Worm (Caenorhabditis elegans): ENCODE measurements around the gene T05A1.5.
A peak's percentile ranks its signal among the peaks of the same experiment; 100 is the strongest.
"Not testable (repeated sequence)": the region's sequence is repeated elsewhere in the genome, so short reads cannot be mapped to it uniquely, and the experiment has no call there.

The T05A1.5 gene

ce11 chrIV:9588784-9589457, 42.8 kb downstream of the T05A1.5 start, which contains the start of gene trcs-1 (continued):
- TF ChIP-seq repo-1 (tag; optimal IDR thresholded peaks at IDR 0.05) (no peak), hrde-1 (tag; optimal IDR thresholded peaks at IDR 0.05; ENCODE audit: borderline replicate concordance) (no peak), rpc-1 (optimal IDR thresholded peaks at IDR 0.05) (no peak), rpc-1 (tag; optimal IDR thresholded peaks at IDR 0.05) (no peak), ztf-28 (GFP tag; IDR thresholded peaks at IDR 0.05) (no peak), F22D6.2 (tag; optimal IDR thresholded peaks at IDR 0.05) (no peak)

ce11 chrIV:9592413-9592812, 46.3 kb downstream of the T05A1.5 start, which contains the start of gene pei-1:
Gene pei-1 (minus strand): TSS chrIV:9592513.
- TF ChIP-seq akir-1 (GFP tag; optimal IDR thresholded peaks at IDR 0.05) (no peak), B0336.3 (GFP tag; IDR thresholded peaks at IDR 0.05) (no peak), C06A6.2 (GFP tag; conservative IDR thresholded peaks at IDR 0.05) (no peak), chd-7 (tag; optimal IDR thresholded peaks at IDR 0.05) (no peak)

ce11 chrIV:9593456-9593855, 47.4 kb downstream of the T05A1.5 start, which contains the start of gene spp-18:
Gene spp-18 (plus strand): TSS chrIV:9593712.
- TF ChIP-seq snpc-1.3 (tag; optimal IDR thresholded peaks at IDR 0.05; ENCODE audit: insufficient read depth) (no peak), bed-1 (GFP tag; IDR thresholded peaks at IDR 0.05) (no peak), ets-4 (GFP tag; optimal IDR thresholded peaks at IDR 0.05) (peak; percentile 75), T26A5.8 (tag; optimal IDR thresholded peaks at IDR 0.05) (no peak), cebp-1 (GFP tag; IDR thresholded peaks at IDR 0.05) (peak; percentile 68; the same call in 1 of the 2 replicates), cebp-1 (tag; optimal IDR thresholded peaks at IDR 0.05) (no peak), nhr-80 (tag; optimal IDR thresholded peaks at IDR 0.05) (peak; percentile 87), mcd-1 (GFP tag; IDR thresholded peaks at IDR 0.05) (no peak), sea-2 (GFP tag; IDR thresholded peaks at IDR 0.05) (no peak), lin-40 (tag; optimal IDR thresholded peaks at IDR 0.05) (no peak), Y53G8AR.9 (GFP tag; conservative IDR thresholded peaks at IDR 0.05) (no peak), aptf-3 (GFP tag; IDR thresholded peaks at IDR 0.05) (no peak), dox-1 (GFP tag; IDR thresholded peaks at IDR 0.05) (0 out of 2 replicates have a peak, but pooled peaks have one; percentile 37)

ce11 chrIV:9595779-9596406, 49.8 kb downstream of the T05A1.5 start, which contains the start of the genes F27C8.3 and F27C8.2:
Gene F27C8.3 (minus strand): TSS chrIV:9595879.
Gene F27C8.2 (plus strand): TSS chrIV:9596356.
- not testable (repeated sequence) for TF ChIP-seq attf-5 (GFP tag; optimal IDR thresholded peaks at IDR 0.05); nhr-80 (tag; optimal IDR thresholded peaks at IDR 0.05); T07F8.4 (tag; optimal IDR thresholded peaks at IDR 0.05)

- no peak for TF ChIP-seq aptf-3 (GFP tag; IDR thresholded peaks at IDR 0.05)
- TF ChIP-seq let-607 (tag; optimal IDR thresholded peaks at IDR 0.05) = no peak
- no peak for TF ChIP-seq ztf-6 (GFP tag; IDR thresholded peaks at IDR 0.05)
- TF ChIP-seq dpff-1 (tag; optimal IDR thresholded peaks at IDR 0.05) = no peak
- TF ChIP-seq egl-18 (GFP tag; IDR thresholded peaks at IDR 0.05) = no peak
- TF ChIP-seq Y79H2A.3 (GFP tag; conservative IDR thresholded peaks at IDR 0.05) = no peak
- no peak for TF ChIP-seq hmg-20 (GFP tag; IDR thresholded peaks at IDR 0.05)
Measured at ce11 chrIV:9601595-9601994, 55.5 kb downstream of the T05A1.5 start, which contains the start of gene aat-1. Gene aat-1 (minus strand): TSS chrIV:9601695.
